Worm (Caenorhabditis elegans): ENCODE measurements around the gene F07A11.4.

DNA sequence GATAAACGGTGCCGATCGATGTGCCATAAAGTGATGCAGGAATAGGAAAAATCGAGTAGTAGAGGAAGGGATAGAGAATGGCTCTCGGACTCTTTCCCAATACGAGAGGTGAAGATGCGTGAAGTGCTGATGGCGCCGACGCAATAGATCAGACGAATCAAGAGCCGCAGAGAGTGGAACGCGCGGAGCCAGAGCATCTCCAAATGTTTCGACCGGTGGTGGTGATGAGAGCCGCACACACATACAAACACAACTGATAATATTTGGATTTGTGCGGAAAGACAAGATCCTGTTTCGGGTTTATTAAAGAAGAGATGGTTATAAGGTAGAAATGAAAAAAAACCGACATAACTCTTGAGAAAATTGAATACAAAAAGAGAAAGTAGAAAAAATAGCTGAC, 36.7 kb upstream of the F07A11.4 start, which contains the start of gene F54D5.15:
- TF ChIP-seq Y22D7AL.16 (tag; optimal IDR thresholded peaks at IDR 0.05) (no peak), nhr-11 (tag; optimal IDR thresholded peaks at IDR 0.05) (no peak), dve-1 (tag; optimal IDR thresholded peaks at IDR 0.05) (no peak), zip-5 (tag; optimal IDR thresholded peaks at IDR 0.05) (no peak), pqm-1 (tag; optimal IDR thresholded peaks at IDR 0.05) (no peak), rnt-1 (tag; optimal IDR thresholded peaks at IDR 0.05) (no peak), elt-4 (tag; optimal IDR thresholded peaks at IDR 0.05) (no peak), ceh-48 (tag; optimal IDR thresholded peaks at IDR 0.05) (no peak), sox-4 (tag; optimal IDR thresholded peaks at IDR 0.05) (no peak), hlh-30 (tag; optimal IDR thresholded peaks at IDR 0.05; ENCODE audit: insufficient read depth) (no peak)
